Fruit fly (Drosophila melanogaster) whole organism, embryonic: ENCODE measurements around the gene CG15333.
A peak's percentile ranks its signal among the peaks of the same experiment; 100 is the strongest.

Source experiments
- Awh ChIP-seq: fragments of 200-800 bp; sonication (Bioruptor generic); IDR thresholded peaks from 2 replicates; pipeline ENCODE4, ENCODE4 v1.3.6; 2022; ENCODE audit warnings: missing biosample characterization, missing genetic modification characterization
- Blimp-1 ChIP-seq: fragments of 200-800 bp; sonication (Bioruptor generic); optimal IDR thresholded peaks from 3 replicates; lab custom pipeline; 2018; ENCODE audit warnings: missing biosample characterization, missing genetic modification characterization, mild to moderate bottlenecking, moderate library complexity, missing genetic modification reagents
- Bteb2 ChIP-seq: fragments of 200-800 bp; sonication (Bioruptor generic); optimal IDR thresholded peaks from 2 replicates; lab custom pipeline; 2016; ENCODE audit warnings: missing biosample characterization, missing genetic modification characterization
- C15 ChIP-seq: fragments of 200-800 bp; sonication (Bioruptor generic); IDR thresholded peaks from 3 replicates; pipeline ENCODE4 v1.3.6; 2022; ENCODE audit warnings: missing biosample characterization, missing genetic modification characterization
- CG11504 ChIP-seq: fragments of 200-800 bp; sonication (Bioruptor generic); optimal IDR thresholded peaks from 3 replicates; lab custom pipeline; 2019; ENCODE audit warnings: missing biosample characterization, mild to moderate bottlenecking, missing genetic modification characterization, moderate library complexity
- CG12236 ChIP-seq: fragments of 200-800 bp; sonication (Bioruptor generic); optimal IDR thresholded peaks from 2 replicates; lab custom pipeline; 2016; ENCODE audit warnings: missing biosample characterization, missing genetic modification characterization
- CG1233 ChIP-seq: fragments of 200-800 bp; sonication (Bioruptor generic); optimal IDR thresholded peaks from 4 replicates; lab custom pipeline; 2018; ENCODE audit warnings: missing biosample characterization, mild to moderate bottlenecking, missing genetic modification characterization
- CG15011 ChIP-seq: fragments of 200-800 bp; sonication (Bioruptor generic); optimal IDR thresholded peaks from 3 replicates; lab custom pipeline; 2018; ENCODE audit warnings: missing biosample characterization, mild to moderate bottlenecking, missing genetic modification characterization
- CG1603 ChIP-seq: fragments of 200-800 bp; sonication (Bioruptor generic); optimal IDR thresholded peaks from 2 replicates; lab custom pipeline; 2019; ENCODE audit warnings: missing biosample characterization, mild to moderate bottlenecking, missing genetic modification characterization, moderate library complexity
- CG2875 ChIP-seq: fragments of 200-800 bp; sonication (Bioruptor generic); optimal IDR thresholded peaks from 2 replicates; lab custom pipeline; 2017; ENCODE audit warnings: missing biosample characterization, mild to moderate bottlenecking, missing genetic modification characterization, missing genetic modification reagents
- CG30403 ChIP-seq: fragments of 200-800 bp; sonication (Bioruptor generic); optimal IDR thresholded peaks from 3 replicates; lab custom pipeline; 2016; ENCODE audit warnings: missing biosample characterization, missing genetic modification characterization
- CG31365 ChIP-seq: fragments of 200-800 bp; sonication (Bioruptor generic); optimal IDR thresholded peaks from 2 replicates; lab custom pipeline; 2018; ENCODE audit warnings: missing biosample characterization, mild to moderate bottlenecking, missing genetic modification characterization
- CG31441 ChIP-seq: fragments of 200-800 bp; sonication (Bioruptor generic); IDR thresholded peaks from 2 replicates; pipeline ENCODE4 v1.3.6; 2022; ENCODE audit warnings: missing biosample characterization, missing genetic modification characterization
- CG32532 ChIP-seq: fragments of 200-800 bp; sonication (Bioruptor generic); IDR thresholded peaks from 2 replicates; pipeline ENCODE4 v1.3.6; 2022; ENCODE audit warnings: missing biosample characterization, missing genetic modification characterization
- CG3995 ChIP-seq: fragments of 200-800 bp; sonication (Bioruptor generic); optimal IDR thresholded peaks from 3 replicates; lab custom pipeline; 2016; ENCODE audit warnings: missing biosample characterization, missing genetic modification characterization
- CG4404 ChIP-seq: fragments of 200-800 bp; sonication (Bioruptor generic); IDR thresholded peaks from 2 replicates; pipeline ENCODE4 v1.3.6; 2022; ENCODE audit warnings: missing biosample characterization, missing genetic modification characterization
- CG4424 ChIP-seq: fragments of 200-800 bp; sonication (Bioruptor generic); optimal IDR thresholded peaks from 3 replicates; lab custom pipeline; 2016; ENCODE audit warnings: missing biosample characterization, missing genetic modification characterization
- CG6272 ChIP-seq: fragments of 200-800 bp; sonication (Bioruptor generic); IDR thresholded peaks from 2 replicates; pipeline ENCODE4 v1.3.6; 2022; ENCODE audit warnings: missing biosample characterization, missing genetic modification characterization
- CG7357 ChIP-seq: fragments of 200-800 bp; sonication (Bioruptor generic); IDR thresholded peaks from 3 replicates; pipeline ENCODE4 v1.3.6; 2022; ENCODE audit warnings: missing biosample characterization, missing genetic modification characterization
- CG8924 ChIP-seq: fragments of 200-800 bp; optimal IDR thresholded peaks from 3 replicates; lab custom pipeline; 2019; ENCODE audit warnings: missing biosample characterization, mild to moderate bottlenecking, missing genetic modification characterization, moderate library complexity
- CG9797 ChIP-seq: fragments of 200-800 bp; sonication (Bioruptor generic); optimal IDR thresholded peaks from 3 replicates; lab custom pipeline; 2018; ENCODE audit warnings: missing biosample characterization, mild to moderate bottlenecking, missing genetic modification characterization
- Chrac-16 ChIP-seq: fragments of 200-800 bp; sonication (Bioruptor generic); optimal IDR thresholded peaks from 3 replicates; lab custom pipeline; 2016; ENCODE audit warnings: missing biosample characterization, missing genetic modification characterization
- D ChIP-seq, 2 experiments: fragments of 200-800 bp in 1 of 2; fragments of >200 bp in 1 of 2; sonication (Bioruptor generic) in 1 of 2; optimal IDR thresholded peaks; 2 replicates in 1 of 2; 3 replicates in 1 of 2; lab custom pipeline; 2017; ENCODE audit warnings: mild to moderate bottlenecking in 1 of 2, missing biosample characterization in 1 of 2, missing genetic modification characterization in 1 of 2, missing genetic modification reagents in 1 of 2
- D19A ChIP-seq: fragments of 200-800 bp; optimal IDR thresholded peaks from 3 replicates; lab custom pipeline; 2019; ENCODE audit warnings: missing biosample characterization, mild to moderate bottlenecking, missing genetic modification characterization, moderate library complexity
- Ets97D ChIP-seq: fragments of 200-800 bp; sonication (Bioruptor generic); optimal IDR thresholded peaks from 3 replicates; lab custom pipeline; 2016; ENCODE audit warnings: missing biosample characterization, missing genetic modification characterization
- HLH54F ChIP-seq: fragments of 200-800 bp; sonication (Bioruptor generic); optimal IDR thresholded peaks from 3 replicates; lab custom pipeline; 2016; ENCODE audit warnings: missing biosample characterization, missing genetic modification characterization
- Hey ChIP-seq: fragments of 200-800 bp; sonication (Bioruptor generic); optimal IDR thresholded peaks from 3 replicates; lab custom pipeline; 2018; ENCODE audit warnings: missing biosample characterization, mild to moderate bottlenecking, missing genetic modification characterization
- Mad ChIP-seq: fragments of 200-800 bp; sonication (Bioruptor generic); optimal IDR thresholded peaks from 2 replicates; lab custom pipeline; 2016; ENCODE audit warnings: missing biosample characterization, missing genetic modification characterization
- Mes4 ChIP-seq: fragments of 200-800 bp; sonication (Bioruptor generic); optimal IDR thresholded peaks from 2 replicates; lab custom pipeline; 2016; ENCODE audit warnings: missing biosample characterization, missing genetic modification characterization
- NFAT ChIP-seq: fragments of 200-800 bp; sonication (Bioruptor generic); IDR thresholded peaks from 2 replicates; pipeline ENCODE4 v1.3.6; 2022; ENCODE audit warnings: missing biosample characterization, missing genetic modification characterization
- Opbp ChIP-seq: fragments of 200-800 bp; sonication (Bioruptor generic); IDR thresholded peaks from 3 replicates; pipeline ENCODE4 v1.3.6; 2022; ENCODE audit warnings: missing biosample characterization, missing genetic modification characterization; ENCODE audit not compliant: partially characterized antibody
- Scr ChIP-seq: fragments of 200-800 bp; sonication (Bioruptor generic); IDR thresholded peaks from 2 replicates; pipeline ENCODE4 v1.3.6; 2022; ENCODE audit warnings: missing biosample characterization, missing genetic modification characterization; ENCODE audit not compliant: partially characterized antibody
- Xbp1 ChIP-seq: fragments of 200-800 bp; sonication (Bioruptor generic); optimal IDR thresholded peaks from 3 replicates; lab custom pipeline; 2016; ENCODE audit warnings: missing biosample characterization, mild to moderate bottlenecking, missing genetic modification characterization
- Xrp1 ChIP-seq: fragments of 200-800 bp; sonication (Bioruptor generic); IDR thresholded peaks from 2 replicates; pipeline ENCODE4 v1.3.6; 2022; ENCODE audit warnings: missing biosample characterization, missing genetic modification characterization
- cas ChIP-seq: fragments of 200-800 bp; sonication (Bioruptor generic); IDR thresholded peaks from 2 replicates; pipeline ENCODE4 v1.3.6; 2022; ENCODE audit warnings: missing biosample characterization, missing genetic modification characterization
- exex ChIP-seq: fragments of 200-800 bp; sonication (Bioruptor generic); optimal IDR thresholded peaks from 4 replicates; lab custom pipeline; 2018; ENCODE audit warnings: missing biosample characterization, mild to moderate bottlenecking, missing genetic modification characterization, moderate library complexity
- grau ChIP-seq: fragments of 200-800 bp; optimal IDR thresholded peaks from 3 replicates; lab custom pipeline; 2019; ENCODE audit warnings: missing biosample characterization, mild to moderate bottlenecking, missing genetic modification characterization, moderate library complexity
- gsb ChIP-seq: fragments of 200-800 bp; sonication (Bioruptor generic); IDR thresholded peaks from 2 replicates; pipeline ENCODE4 v1.3.6; 2022; ENCODE audit warnings: missing biosample characterization, missing genetic modification characterization
- her ChIP-seq: fragments of 200-800 bp; sonication (Bioruptor generic); optimal IDR thresholded peaks from 2 replicates; lab custom pipeline; 2016; ENCODE audit warnings: missing biosample characterization, missing genetic modification characterization
- insv ChIP-seq, 2 experiments: fragments of 200-800 bp; sonication (Bioruptor generic); optimal IDR thresholded peaks; 3 replicates each; lab custom pipeline; 2016 to 2018; ENCODE audit warnings: missing biosample characterization in 2 of 2, missing genetic modification characterization in 2 of 2
- klu ChIP-seq: fragments of 200-800 bp; sonication (Bioruptor generic); IDR thresholded peaks from 2 replicates; pipeline ENCODE4 v1.3.6; 2022; ENCODE audit warnings: missing biosample characterization, missing genetic modification characterization
- oc ChIP-seq: fragments of 200-800 bp; sonication (Bioruptor generic); optimal IDR thresholded peaks from 2 replicates; lab custom pipeline; 2018; ENCODE audit warnings: missing biosample characterization, mild to moderate bottlenecking, missing genetic modification characterization, moderate library complexity
- org-1 ChIP-seq: fragments of 200-800 bp; sonication (Bioruptor generic); optimal IDR thresholded peaks from 2 replicates; lab custom pipeline; 2017; ENCODE audit warnings: missing biosample characterization, missing genetic modification characterization
- pfk ChIP-seq: fragments of 200-800 bp; sonication (Bioruptor generic); optimal IDR thresholded peaks from 2 replicates; lab custom pipeline; 2018; ENCODE audit warnings: missing biosample characterization, mild to moderate bottlenecking, missing genetic modification characterization, moderate library complexity
- ranshi ChIP-seq: fragments of 200-800 bp; sonication (Bioruptor generic); IDR thresholded peaks from 2 replicates; pipeline ENCODE4 v1.3.6; 2022; ENCODE audit warnings: missing biosample characterization, missing genetic modification characterization
- sqz ChIP-seq: fragments of 200-800 bp; sonication (Bioruptor generic); optimal IDR thresholded peaks from 3 replicates; lab custom pipeline; 2018; ENCODE audit warnings: missing biosample characterization, mild to moderate bottlenecking, missing genetic modification characterization
- sr ChIP-seq: fragments of 200-800 bp; sonication (Bioruptor generic); IDR thresholded peaks from 3 replicates; pipeline ENCODE4 v1.3.6; 2022; ENCODE audit warnings: missing biosample characterization, missing genetic modification characterization
- stc ChIP-seq: fragments of 200-800 bp; sonication (Bioruptor generic); IDR thresholded peaks from 2 replicates; pipeline ENCODE4 v1.3.6; 2022; ENCODE audit warnings: missing biosample characterization, missing genetic modification characterization
- sug ChIP-seq: fragments of 200-800 bp; optimal IDR thresholded peaks from 2 replicates; lab custom pipeline; 2019; ENCODE audit warnings: missing biosample characterization, mild to moderate bottlenecking, missing genetic modification characterization, moderate library complexity
- wdn ChIP-seq: fragments of 200-800 bp; sonication (Bioruptor generic); IDR thresholded peaks from 2 replicates; pipeline ENCODE4 v1.3.6; 2022; ENCODE audit warnings: missing biosample characterization, missing genetic modification characterization

CG15333 gene

DNA sequence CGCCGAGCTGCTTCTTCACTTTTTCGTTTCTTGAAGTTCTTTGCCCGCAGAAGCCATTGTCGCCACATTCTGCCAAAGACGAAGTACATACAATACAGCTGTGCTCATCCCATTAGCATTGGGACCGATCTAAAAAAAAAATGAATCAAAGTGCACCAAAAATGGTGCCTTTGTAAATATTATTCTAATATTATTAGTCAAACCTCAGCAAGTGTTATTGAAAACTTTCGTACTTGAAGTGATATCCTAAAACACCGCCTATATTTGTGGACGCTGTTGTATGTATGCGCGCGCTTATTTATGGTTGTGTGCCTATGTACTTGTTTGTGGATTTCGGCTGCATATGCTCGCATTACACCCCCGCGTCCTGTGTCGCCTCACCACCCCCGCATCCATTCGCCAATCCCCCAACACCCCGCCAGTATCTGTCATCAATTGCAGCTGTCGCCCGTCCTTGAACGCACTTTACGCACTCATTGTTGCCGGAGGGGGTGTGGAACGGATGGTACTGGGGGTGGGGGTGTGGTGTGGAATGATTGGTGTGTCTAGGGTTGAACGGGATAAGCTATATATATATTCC is 48.7 kb downstream of the CG15333 start (continued):
- TF ChIP-seq oc (tag; lab: Kevin White, UChicago) (peak; percentile 88), insv (GFP tag; optimal IDR thresholded peaks at IDR 0.05; lab: Kevin White, UChicago) (peak in 1 of 2 experiments; percentile 6), her (GFP tag; lab: Kevin White, UChicago) (peak; percentile 12), cas (GFP tag; lab: Robert Waterston, UW) (0 out of 2 replicates have a peak, but pooled peaks have one; percentile 27), CG32532 (GFP tag; lab: Robert Waterston, UW) (peak; percentile 76), CG1603 (tag; lab: Kevin White, UChicago) (peak; percentile 95), sqz (GFP tag; lab: Kevin White, UChicago) (peak; percentile 84), pfk (GFP tag; lab: Kevin White, UChicago) (no peak), CG4424 (peak; percentile 85), Blimp-1 (GFP tag; lab: Kevin White, UChicago) (peak; percentile 90), CG2875 (GFP tag; lab: Kevin White, UChicago) (peak; percentile 87), NFAT (GFP tag; lab: Robert Waterston, UW) (0 out of 2 replicates have a peak, but pooled peaks have one; percentile 11), CG8924 (peak; percentile 84), stc (GFP tag; lab: Robert Waterston, UW) (peak; percentile 89), CG31365 (tag; lab: Kevin White, UChicago) (peak; percentile 58), sug (tag; lab: Kevin White, UChicago) (peak; percentile 39), Xrp1 (GFP tag; lab: Robert Waterston, UW) (peak; percentile 96), Mad (GFP tag; lab: Kevin White, UChicago) (peak; percentile 68), CG7357 (GFP tag; lab: Robert Waterston, UW) (peak; percentile 81), CG6272 (GFP tag; lab: Robert Waterston, UW) (peak; percentile 72), CG31441 (GFP tag; lab: Robert Waterston, UW) (peak; percentile 94), CG11504 (peak; percentile 92), Awh (peak; percentile 84), CG30403 (GFP tag; lab: Kevin White, UChicago) (peak; percentile 86), Scr (no peak), Opbp (no peak), C15 (GFP tag; lab: Robert Waterston, UW) (peak; percentile 69; the same call in 2 of the 3 replicates), CG4404 (GFP tag; lab: Robert Waterston, UW) (peak; percentile 75), wdn (peak; percentile 79), CG3995 (no peak), org-1 (GFP tag; lab: Kevin White, UChicago) (peak; percentile 85), gsb (peak; percentile 70), HLH54F (GFP tag; lab: Kevin White, UChicago) (peak; percentile 63), Hey (tag; lab: Kevin White, UChicago) (peak; percentile 45), Xbp1 (GFP tag; lab: Kevin White, UChicago) (peak; percentile 88), exex (tag; lab: Kevin White, UChicago) (peak; percentile 34), CG1233 (GFP tag; lab: Kevin White, UChicago) (peak; percentile 80), Mes4 (peak; percentile 55), klu (GFP tag; lab: Robert Waterston, UW) (peak; percentile 55), Ets97D (GFP tag; lab: Kevin White, UChicago) (peak; percentile 42), ranshi (GFP tag; lab: Robert Waterston, UW) (peak; percentile 81), grau (peak; percentile 78), D (optimal IDR thresholded peaks at IDR 0.05; lab: Kevin White, UChicago) (no peak), D (GFP tag; optimal IDR thresholded peaks at IDR 0.05; lab: Kevin White, UChicago) (peak; percentile 87), sr (GFP tag; lab: Robert Waterston, UW) (peak; percentile 59; the same call in 1 of the 3 replicates), CG12236 (GFP tag; lab: Kevin White, UChicago) (peak; percentile 61), D19A (tag; lab: Kevin White, UChicago) (peak; percentile 79), Bteb2 (peak; percentile 60), CG15011 (GFP tag; lab: Kevin White, UChicago) (peak; percentile 74), Chrac-16 (GFP tag; lab: Kevin White, UChicago) (peak; percentile 85), CG9797 (GFP tag; lab: Kevin White, UChicago) (peak; percentile 28)
